Worm (Caenorhabditis elegans) whole organism, mixed stage, embryonic: Measurements from ENCODE around the gene F26G1.11.

ENCODE experiments used
- M03D4.4 ChIP-seq: sonication (generic microtip); optimal IDR thresholded peaks from 2 replicates; lab custom pipeline; 2017; ENCODE audit warnings: mild to moderate bottlenecking, missing genetic modification characterization, missing compliant biosample characterization
- elt-3 ChIP-seq: fragments of 150-350 bp; optimal IDR thresholded peaks from 2 replicates; lab custom pipeline; 2014; ENCODE audit warnings: missing biosample characterization, missing genetic modification characterization
- flh-1 ChIP-seq: fragments of 200-800 bp; sonication (Bioruptor generic); optimal IDR thresholded peaks from 2 replicates; lab custom pipeline; 2018; ENCODE audit warnings: mild to moderate bottlenecking, missing genetic modification characterization, moderate library complexity, missing compliant biosample characterization
- ham-2 ChIP-seq: fragments of 200-800 bp; sonication (Bioruptor generic); optimal IDR thresholded peaks from 2 replicates; lab custom pipeline; 2018; ENCODE audit warnings: mild to moderate bottlenecking, missing genetic modification characterization, missing compliant biosample characterization
- mab-5 ChIP-seq: fragments of 150-350 bp; optimal IDR thresholded peaks from 2 replicates; lab custom pipeline; 2014; ENCODE audit warnings: missing biosample characterization, missing genetic modification characterization
- nhr-12 ChIP-seq: fragments of 150-350 bp; optimal IDR thresholded peaks from 2 replicates; lab custom pipeline; 2014; ENCODE audit warnings: missing biosample characterization, missing genetic modification characterization
- nhr-237 ChIP-seq: fragments of 150-350 bp; optimal IDR thresholded peaks from 2 replicates; lab custom pipeline; 2014; ENCODE audit warnings: missing biosample characterization, missing genetic modification characterization
- nhr-28 ChIP-seq: fragments of 150-350 bp; optimal IDR thresholded peaks from 2 replicates; lab custom pipeline; 2014; ENCODE audit warnings: missing biosample characterization, missing genetic modification characterization
- pha-4 ChIP-seq: fragments of 150-350 bp; optimal IDR thresholded peaks from 2 replicates; lab custom pipeline; 2018; ENCODE audit warnings: missing biosample characterization, missing genetic modification reagents, missing genetic modification characterization
- snpc-4 ChIP-seq: fragments of 150-350 bp; optimal IDR thresholded peaks from 2 replicates; lab custom pipeline; 2014; ENCODE audit warnings: missing biosample characterization, missing genetic modification characterization
- unc-62 ChIP-seq: fragments of 150-350 bp; optimal IDR thresholded peaks from 2 replicates; lab custom pipeline; 2014; ENCODE audit warnings: missing biosample characterization, missing genetic modification reagents, missing genetic modification characterization
- ztf-11 ChIP-seq: fragments of 150-350 bp; optimal IDR thresholded peaks from 2 replicates; lab custom pipeline; 2014; ENCODE audit warnings: missing biosample characterization, missing genetic modification characterization

ce11 chrII:4802917-4803316 is 26.0 kb downstream of the F26G1.11 start:
- TF ChIP-seq ztf-11 (tag; lab: Kevin White, UChicago): no peak
- TF ChIP-seq nhr-28 (tag; lab: Kevin White, UChicago): no peak
- TF ChIP-seq mab-5 (tag; lab: Kevin White, UChicago): no peak
- no peak for TF ChIP-seq snpc-4 (tag; lab: Kevin White, UChicago)
- TF ChIP-seq M03D4.4 (tag; lab: Kevin White, UChicago): no peak
- no peak for TF ChIP-seq elt-3 (tag; lab: Kevin White, UChicago)
- no peak for TF ChIP-seq nhr-237 (tag; lab: Kevin White, UChicago)
- no peak for TF ChIP-seq ham-2 (GFP tag; lab: Kevin White, UChicago)
- TF ChIP-seq pha-4 (tag; lab: Kevin White, UChicago): no peak
- TF ChIP-seq flh-1: no peak
- no peak for TF ChIP-seq unc-62 (GFP tag; lab: Kevin White, UChicago)
- no peak for TF ChIP-seq nhr-12
